Fruit fly (Drosophila melanogaster) S2 (cell line): ENCODE measurements around the gene Wnt6.

Source experiments
- CG8478 ChIP-seq: fragments of >200 bp; optimal IDR thresholded peaks from 2 replicates; lab custom pipeline; 2018
- CTCF ChIP-seq, 2 experiments: fragments of >200 bp; optimal IDR thresholded peaks; 2 replicates each; lab custom pipeline; 2018

dm6 chr2L:7298744-7299366, 34.7 kb upstream of the Wnt6 start:
- TF ChIP-seq CTCF (optimal IDR thresholded peaks at IDR 0.05; lab: Kevin White, UChicago) (no peak), CG8478 (lab: Kevin White, UChicago) (no peak)
